Fruit fly (Drosophila melanogaster) whole organism, embryonic: ENCODE measurements around the gene hll.

ENCODE experiments used
- CG10462 ChIP-seq: fragments of 200-800 bp; sonication (Bioruptor generic); optimal IDR thresholded peaks from 2 replicates; lab custom pipeline; 2016; ENCODE audit warnings: missing biosample characterization, missing genetic modification characterization
- CG11723 ChIP-seq: fragments of 200-800 bp; sonication (Bioruptor generic); optimal IDR thresholded peaks from 2 replicates; lab custom pipeline; 2017; ENCODE audit warnings: missing biosample characterization, mild to moderate bottlenecking, missing genetic modification characterization
- CG12219 ChIP-seq: fragments of 200-800 bp; sonication (Bioruptor generic); optimal IDR thresholded peaks from 3 replicates; lab custom pipeline; 2018; ENCODE audit warnings: missing biosample characterization, mild to moderate bottlenecking, missing genetic modification characterization
- CG12299 ChIP-seq: fragments of 200-800 bp; sonication (Bioruptor generic); optimal IDR thresholded peaks from 2 replicates; lab custom pipeline; 2018; ENCODE audit warnings: missing biosample characterization, mild to moderate bottlenecking, missing genetic modification characterization
- CG14050 ChIP-seq: fragments of 200-800 bp; sonication (Bioruptor generic); IDR thresholded peaks from 3 replicates; pipeline ENCODE4 v1.3.6; 2022; ENCODE audit warnings: missing biosample characterization, missing genetic modification characterization
- CG14710 ChIP-seq: fragments of 200-800 bp; sonication (Bioruptor generic); optimal IDR thresholded peaks from 3 replicates; lab custom pipeline; 2019; ENCODE audit warnings: missing biosample characterization, mild to moderate bottlenecking, missing genetic modification characterization, moderate library complexity
- CG16863 ChIP-seq: fragments of 200-800 bp; sonication (Bioruptor generic); optimal IDR thresholded peaks from 3 replicates; lab custom pipeline; 2016; ENCODE audit warnings: missing biosample characterization, missing genetic modification characterization
- CG17802 ChIP-seq: fragments of 200-800 bp; sonication (Bioruptor generic); optimal IDR thresholded peaks from 2 replicates; lab custom pipeline; 2018; ENCODE audit warnings: missing biosample characterization, mild to moderate bottlenecking, missing genetic modification characterization, moderate library complexity
- CG1792 ChIP-seq: fragments of 200-800 bp; sonication (Bioruptor generic); optimal IDR thresholded peaks from 2 replicates; lab custom pipeline; 2016; ENCODE audit warnings: missing biosample characterization, missing genetic modification characterization
- CG30403 ChIP-seq: fragments of 200-800 bp; sonication (Bioruptor generic); optimal IDR thresholded peaks from 3 replicates; lab custom pipeline; 2016; ENCODE audit warnings: missing biosample characterization, missing genetic modification characterization
- CG3065 ChIP-seq: fragments of 200-800 bp; sonication (Bioruptor generic); optimal IDR thresholded peaks from 2 replicates; lab custom pipeline; 2016; ENCODE audit warnings: missing biosample characterization, missing genetic modification characterization
- CG33557 ChIP-seq: fragments of 200-800 bp; sonication (Bioruptor generic); optimal IDR thresholded peaks from 2 replicates; lab custom pipeline; 2019; ENCODE audit warnings: missing biosample characterization, mild to moderate bottlenecking, missing genetic modification characterization, moderate library complexity
- CG3847 ChIP-seq: fragments of 200-800 bp; sonication (Bioruptor generic); IDR thresholded peaks from 2 replicates; pipeline ENCODE4 v1.3.6; 2022; ENCODE audit warnings: missing biosample characterization, missing genetic modification characterization
- CG3995 ChIP-seq: fragments of 200-800 bp; sonication (Bioruptor generic); optimal IDR thresholded peaks from 3 replicates; lab custom pipeline; 2016; ENCODE audit warnings: missing biosample characterization, missing genetic modification characterization
- CG7963 ChIP-seq: fragments of 200-800 bp; sonication (Bioruptor generic); IDR thresholded peaks from 3 replicates; pipeline ENCODE4 v1.3.6; 2022; ENCODE audit warnings: missing biosample characterization, missing genetic modification characterization; ENCODE audit not compliant: partially characterized antibody
- CG8290 ChIP-seq, 3 experiments: fragments of 200-800 bp; sonication (Bioruptor generic); optimal IDR thresholded peaks; 2 replicates each; lab custom pipeline; 2016 to 2019; ENCODE audit warnings: missing biosample characterization in 3 of 3, missing genetic modification characterization in 3 of 3, mild to moderate bottlenecking in 2 of 3, moderate library complexity in 1 of 3
- CG8388 ChIP-seq: fragments of 200-800 bp; sonication (Bioruptor generic); optimal IDR thresholded peaks from 2 replicates; lab custom pipeline; 2019; ENCODE audit warnings: missing biosample characterization, mild to moderate bottlenecking, missing genetic modification characterization, moderate library complexity
- D19B ChIP-seq: fragments of 200-800 bp; sonication (Bioruptor generic); optimal IDR thresholded peaks from 2 replicates; lab custom pipeline; 2017; ENCODE audit warnings: missing biosample characterization, mild to moderate bottlenecking, missing genetic modification characterization
- Ets97D ChIP-seq: fragments of 200-800 bp; sonication (Bioruptor generic); optimal IDR thresholded peaks from 3 replicates; lab custom pipeline; 2016; ENCODE audit warnings: missing biosample characterization, missing genetic modification characterization
- H2.0 ChIP-seq: fragments of 200-800 bp; sonication (Bioruptor generic); IDR thresholded peaks from 2 replicates; pipeline ENCODE4 v1.3.6; 2022; ENCODE audit warnings: missing biosample characterization, missing genetic modification characterization
- Hr51 ChIP-seq, 2 experiments: fragments of 200-800 bp; sonication (Bioruptor generic); optimal IDR thresholded peaks; 2 replicates in 1 of 2; 3 replicates in 1 of 2; lab custom pipeline; 2016 to 2018; ENCODE audit warnings: missing biosample characterization in 2 of 2, missing genetic modification characterization in 2 of 2, mild to moderate bottlenecking in 1 of 2, moderate library complexity in 1 of 2
- Lhr ChIP-seq: fragments of 200-800 bp; sonication (Bioruptor generic); optimal IDR thresholded peaks from 3 replicates; lab custom pipeline; 2017; ENCODE audit warnings: mild to moderate bottlenecking, missing biosample characterization, missing genetic modification reagents, missing genetic modification characterization
- Nf-YA ChIP-seq: fragments of 200-800 bp; sonication (Bioruptor generic); IDR thresholded peaks from 2 replicates; pipeline ENCODE4 v1.3.6; 2022; ENCODE audit warnings: missing biosample characterization, missing genetic modification characterization
- Opbp ChIP-seq: fragments of 200-800 bp; sonication (Bioruptor generic); IDR thresholded peaks from 3 replicates; pipeline ENCODE4 v1.3.6; 2022; ENCODE audit warnings: missing biosample characterization, missing genetic modification characterization; ENCODE audit not compliant: partially characterized antibody
- Vsx1 ChIP-seq: fragments of 200-800 bp; sonication (Bioruptor generic); optimal IDR thresholded peaks from 2 replicates; lab custom pipeline; 2017; ENCODE audit warnings: missing biosample characterization, mild to moderate bottlenecking, missing genetic modification characterization, missing genetic modification reagents
- chn ChIP-seq: fragments of 200-800 bp; sonication (Bioruptor generic); optimal IDR thresholded peaks from 2 replicates; lab custom pipeline; 2016; ENCODE audit warnings: missing biosample characterization, missing genetic modification characterization
- corto ChIP-seq: fragments of 200-800 bp; sonication (Bioruptor generic); optimal IDR thresholded peaks from 2 replicates; lab custom pipeline; 2016; ENCODE audit warnings: missing biosample characterization, mild to moderate bottlenecking, missing genetic modification characterization, moderate library complexity
- ems ChIP-seq: fragments of 200-800 bp; sonication (Bioruptor generic); optimal IDR thresholded peaks from 3 replicates; lab custom pipeline; 2016; ENCODE audit warnings: missing biosample characterization, missing genetic modification characterization
- en ChIP-seq: fragments of 200-800 bp; sonication (Bioruptor generic); optimal IDR thresholded peaks from 2 replicates; lab custom pipeline; 2016; ENCODE audit warnings: missing biosample characterization, missing genetic modification characterization
- ewg ChIP-seq: fragments of 200-800 bp; sonication (Bioruptor generic); optimal IDR thresholded peaks from 3 replicates; lab custom pipeline; 2017; ENCODE audit warnings: mild to moderate bottlenecking, missing biosample characterization, missing genetic modification reagents, missing genetic modification characterization
- fd96Cb ChIP-seq: fragments of 200-800 bp; sonication (Bioruptor generic); optimal IDR thresholded peaks from 2 replicates; lab custom pipeline; 2018; ENCODE audit warnings: missing biosample characterization, mild to moderate bottlenecking, missing genetic modification characterization, moderate library complexity
- gce ChIP-seq: fragments of 200-800 bp; sonication (Bioruptor generic); IDR thresholded peaks from 3 replicates; pipeline ENCODE4 v1.3.6; 2022; ENCODE audit warnings: missing biosample characterization, missing genetic modification characterization
- grau ChIP-seq: fragments of 200-800 bp; optimal IDR thresholded peaks from 3 replicates; lab custom pipeline; 2019; ENCODE audit warnings: missing biosample characterization, mild to moderate bottlenecking, missing genetic modification characterization, moderate library complexity
- gsb-n ChIP-seq: fragments of 200-800 bp; sonication (Bioruptor generic); optimal IDR thresholded peaks from 3 replicates; lab custom pipeline; 2018; ENCODE audit warnings: missing biosample characterization, mild to moderate bottlenecking, missing genetic modification characterization
- lab ChIP-seq: fragments of 200-800 bp; sonication (Bioruptor generic); optimal IDR thresholded peaks from 3 replicates; lab custom pipeline; 2017; ENCODE audit warnings: missing biosample characterization, missing genetic modification characterization, mild to moderate bottlenecking, moderate library complexity, missing genetic modification reagents
- lov ChIP-seq, 2 experiments: fragments of 200-800 bp in 1 of 2; fragments of >200 bp in 1 of 2; sonication (Bioruptor generic) in 1 of 2; IDR thresholded peaks in 1 of 2; optimal IDR thresholded peaks in 1 of 2; 2 replicates in 1 of 2; 3 replicates in 1 of 2; pipeline versions ENCODE4 v1.3.6 to Lab custom; 2017 to 2022; ENCODE audit warnings: missing biosample characterization in 1 of 2, missing genetic modification characterization in 1 of 2
- mam ChIP-seq: fragments of 200-800 bp; sonication (Bioruptor generic); optimal IDR thresholded peaks from 3 replicates; lab custom pipeline; 2016; ENCODE audit warnings: missing biosample characterization, missing genetic modification characterization
- mld ChIP-seq: fragments of 200-800 bp; sonication (Bioruptor generic); IDR thresholded peaks from 3 replicates; pipeline ENCODE4 v1.3.6; 2022; ENCODE audit warnings: missing biosample characterization, missing genetic modification characterization; ENCODE audit not compliant: partially characterized antibody
- org-1 ChIP-seq: fragments of 200-800 bp; sonication (Bioruptor generic); optimal IDR thresholded peaks from 2 replicates; lab custom pipeline; 2017; ENCODE audit warnings: missing biosample characterization, missing genetic modification characterization
- pho ChIP-seq: fragments of 200-800 bp; sonication (Bioruptor generic); optimal IDR thresholded peaks from 2 replicates; lab custom pipeline; 2016; ENCODE audit warnings: missing biosample characterization, missing genetic modification characterization
- phol ChIP-seq: fragments of 200-800 bp; sonication (Bioruptor generic); optimal IDR thresholded peaks from 3 replicates; lab custom pipeline; 2018; ENCODE audit warnings: missing biosample characterization, mild to moderate bottlenecking, missing genetic modification characterization, moderate library complexity
- pros ChIP-seq: fragments of 200-800 bp; sonication (Bioruptor generic); optimal IDR thresholded peaks from 3 replicates; lab custom pipeline; 2019; ENCODE audit warnings: missing biosample characterization, mild to moderate bottlenecking, missing genetic modification characterization, moderate library complexity
- psq ChIP-seq: fragments of 200-800 bp; sonication (Bioruptor generic); optimal IDR thresholded peaks from 2 replicates; lab custom pipeline; 2017; ENCODE audit warnings: missing biosample characterization, missing genetic modification characterization
- pzg ChIP-seq: fragments of 200-800 bp; sonication (Bioruptor generic); optimal IDR thresholded peaks from 3 replicates; lab custom pipeline; 2018; ENCODE audit warnings: missing biosample characterization, mild to moderate bottlenecking, missing genetic modification characterization, moderate library complexity
- row ChIP-seq: fragments of 200-800 bp; sonication (Bioruptor generic); IDR thresholded peaks from 3 replicates; pipeline ENCODE4 v1.3.6; 2022; ENCODE audit warnings: missing biosample characterization, missing genetic modification characterization
- sd ChIP-seq: fragments of 200-800 bp; sonication (Bioruptor generic); optimal IDR thresholded peaks from 3 replicates; lab custom pipeline; 2018; ENCODE audit warnings: missing biosample characterization, mild to moderate bottlenecking, missing genetic modification characterization, moderate library complexity
- sug ChIP-seq: fragments of 200-800 bp; optimal IDR thresholded peaks from 2 replicates; lab custom pipeline; 2019; ENCODE audit warnings: missing biosample characterization, mild to moderate bottlenecking, missing genetic modification characterization, moderate library complexity
- usp ChIP-seq: fragments of >200 bp; optimal IDR thresholded peaks from 2 replicates; lab custom pipeline; 2017; ENCODE audit warnings: missing biosample characterization, missing genetic modification characterization

The hll gene

dm6 chr2L:14022130-14022735 lies 4.6 kb upstream of the hll start (continued):
- TF ChIP-seq CG8388 (GFP tag; lab: Kevin White, UChicago) (peak; percentile 96), CG7963 (GFP tag; lab: Robert Waterston, UW) (no peak), Vsx1 (GFP tag; lab: Kevin White, UChicago) (peak; percentile 86), phol (tag; lab: Kevin White, UChicago) (peak; percentile 97), psq (GFP tag; lab: Kevin White, UChicago) (peak; percentile 86), pho (peak; percentile 32), Hr51 (GFP tag; optimal IDR thresholded peaks at IDR 0.05; lab: Kevin White, UChicago) (peak; percentile 19 to 98), lab (peak; percentile 95), org-1 (peak; percentile 90), gce (GFP tag; lab: Robert Waterston, UW) (peak; percentile 72; the same call in 1 of the 3 replicates), CG3065 (GFP tag; lab: Kevin White, UChicago) (peak; percentile 55), en (GFP tag; lab: Kevin White, UChicago) (peak; percentile 12), fd96Cb (tag; lab: Kevin White, UChicago) (peak; percentile 92), Nf-YA (GFP tag; lab: Robert Waterston, UW) (peak; percentile 87), CG30403 (peak; percentile 89), mld (GFP tag; lab: Robert Waterston, UW) (no peak), CG17802 (tag; lab: Kevin White, UChicago) (peak; percentile 65), CG3995 (GFP tag; lab: Kevin White, UChicago) (no peak), grau (peak; percentile 97), CG16863 (GFP tag; lab: Kevin White, UChicago) (peak; percentile 0), lov (optimal IDR thresholded peaks at IDR 0.05; lab: Kevin White, UChicago) (no peak), lov (GFP tag; IDR thresholded peaks at IDR 0.05; lab: Robert Waterston, UW) (peak; percentile 84), chn (GFP tag; lab: Kevin White, UChicago) (peak; percentile 53), CG14050 (GFP tag; lab: Robert Waterston, UW) (peak; percentile 88), H2.0 (GFP tag; lab: Robert Waterston, UW) (peak; percentile 87), ems (GFP tag; lab: Kevin White, UChicago) (peak; percentile 32), CG8290 (GFP tag; optimal IDR thresholded peaks at IDR 0.05; lab: Kevin White, UChicago) (peak; percentile 62), CG8290 (tag; optimal IDR thresholded peaks at IDR 0.05; lab: Kevin White, UChicago) (peak in 1 of 2 experiments; percentile 93), sug (tag; lab: Kevin White, UChicago) (peak; percentile 93), CG11723 (GFP tag; lab: Kevin White, UChicago) (peak; percentile 77), CG33557 (GFP tag; lab: Kevin White, UChicago) (peak; percentile 93), Opbp (GFP tag; lab: Robert Waterston, UW) (no peak), ewg (GFP tag; lab: Kevin White, UChicago) (peak; percentile 85), CG14710 (peak; percentile 95), mam (GFP tag; lab: Kevin White, UChicago) (peak; percentile 62), CG12219 (GFP tag; lab: Kevin White, UChicago) (peak; percentile 51), gsb-n (tag; lab: Kevin White, UChicago) (peak; percentile 95), Lhr (GFP tag; lab: Kevin White, UChicago) (peak; percentile 62), CG12299 (tag; lab: Kevin White, UChicago) (peak; percentile 97), CG10462 (GFP tag; lab: Kevin White, UChicago) (peak; percentile 57), row (GFP tag; lab: Robert Waterston, UW) (peak; percentile 96), pros (GFP tag; lab: Kevin White, UChicago) (no peak), sd (tag; lab: Kevin White, UChicago) (peak; percentile 99), Ets97D (GFP tag; lab: Kevin White, UChicago) (no peak), CG1792 (GFP tag; lab: Kevin White, UChicago) (peak; percentile 26), D19B (GFP tag; lab: Kevin White, UChicago) (peak; percentile 82), corto (GFP tag; lab: Kevin White, UChicago) (no peak), CG3847 (GFP tag; lab: Robert Waterston, UW) (peak; percentile 94), pzg (GFP tag; lab: Kevin White, UChicago) (no peak), usp (no peak)
